Fruit fly (Drosophila melanogaster): Measurements from ENCODE around the gene Gnpnat.

DNA sequence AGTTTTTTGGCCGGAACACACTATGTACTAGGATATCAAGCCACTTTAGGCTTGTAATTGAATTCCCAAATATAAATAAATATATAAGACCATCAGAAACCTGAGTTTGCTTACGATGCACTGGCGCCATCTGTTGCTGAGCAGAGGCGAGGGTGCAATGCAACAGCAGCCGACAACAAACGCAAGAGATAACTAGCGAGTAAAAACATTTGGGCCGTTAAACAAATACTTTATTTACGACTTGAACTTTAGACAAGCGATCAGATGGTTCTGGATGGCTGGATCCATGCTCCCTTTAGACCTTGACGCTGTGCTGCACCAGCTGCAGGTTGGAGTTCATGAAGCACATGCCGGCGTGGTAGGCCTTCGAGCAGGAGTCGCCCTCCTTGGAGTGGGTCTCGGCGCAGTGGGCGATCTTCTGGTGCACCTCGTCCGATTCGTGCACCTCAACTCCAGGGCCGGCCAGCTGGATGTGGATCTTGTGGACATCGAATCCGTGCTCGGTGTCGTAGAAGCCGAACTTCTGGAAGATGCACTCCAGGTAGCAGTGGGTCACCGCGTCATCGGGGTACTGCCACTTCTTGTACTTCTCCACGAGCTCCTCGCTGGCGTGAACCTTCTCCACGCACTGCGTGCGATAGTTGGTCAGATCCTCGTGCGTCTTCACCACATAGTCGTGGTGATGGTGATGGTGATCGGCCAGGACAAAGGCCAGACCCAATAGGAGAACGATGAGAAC is 21.9 kb upstream of the Gnpnat start:
- no peak for TF ChIP-seq CG11617 (GFP tag; optimal IDR thresholded peaks at IDR 0.05)
- TF ChIP-seq pad (GFP tag; optimal IDR thresholded peaks at IDR 0.05): no peak
- TF ChIP-seq CG1620 (GFP tag; optimal IDR thresholded peaks at IDR 0.05): no peak
- no peak for TF ChIP-seq CG7101 (tag; optimal IDR thresholded peaks at IDR 0.05)

All from whole organism, adult.